Worm (Caenorhabditis elegans): ENCODE data around the gene panl-3.

The panl-3 gene

DNA sequence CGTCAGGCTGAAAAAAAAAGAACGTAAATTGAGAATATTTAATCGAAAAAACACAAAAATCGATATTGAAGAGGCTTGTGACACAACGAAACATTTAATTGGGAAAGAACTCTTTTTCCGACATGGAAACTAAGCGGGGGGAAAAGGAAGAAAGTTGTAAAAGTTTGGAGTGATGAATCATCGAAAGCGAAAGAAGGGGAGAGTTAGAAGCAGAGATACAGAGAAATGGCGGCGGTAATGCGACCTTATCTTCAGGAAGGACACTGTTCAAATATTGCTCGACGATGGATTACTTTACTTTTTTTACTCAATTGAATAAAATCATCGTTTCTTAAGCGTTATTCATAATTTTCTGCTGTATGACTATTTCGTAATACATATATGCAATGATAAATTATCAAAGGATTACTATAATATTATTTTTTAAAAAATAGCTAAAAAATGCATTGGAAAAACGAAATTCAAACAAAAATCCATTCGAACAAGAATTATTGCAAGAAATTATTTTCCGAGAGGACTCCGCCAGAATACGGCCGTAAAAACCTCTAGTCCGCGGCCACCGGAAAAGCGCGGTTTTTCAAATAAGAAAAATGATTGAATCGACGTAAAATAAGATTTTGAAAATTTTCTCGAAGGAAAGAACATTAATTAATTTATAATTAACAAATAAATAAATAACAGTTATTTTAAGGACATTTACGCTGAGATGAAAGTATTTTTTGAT, 49.1 kb downstream of the panl-3 start, which contains the start of gene dhhc-4 (continued):
- TF ChIP-seq lir-3 (tag; optimal IDR thresholded peaks at IDR 0.05; ENCODE audit: poor library complexity) (peak; percentile 96), ceh-88 (GFP tag; IDR thresholded peaks at IDR 0.05) (peak; percentile 78), sup-37 (GFP tag; optimal IDR thresholded peaks at IDR 0.05) (peak; percentile 82), dpl-1 (GFP tag; optimal IDR thresholded peaks at IDR 0.05) (peak; percentile 88 to 93 (median 91)), nhr-12 (tag; optimal IDR thresholded peaks at IDR 0.05) (no peak), nhr-237 (tag; optimal IDR thresholded peaks at IDR 0.05) (no peak), C34B4.2 (tag; optimal IDR thresholded peaks at IDR 0.05) (no peak), sox-4 (tag; optimal IDR thresholded peaks at IDR 0.05) (peak; percentile 91), blmp-1 (tag; optimal IDR thresholded peaks at IDR 0.05) (peak; percentile 89), nhr-90 (tag; optimal IDR thresholded peaks at IDR 0.05; ENCODE audit: poor library complexity) (peak; percentile 96), mdl-1 (tag; optimal IDR thresholded peaks at IDR 0.05) (no peak), hlh-17 (GFP tag; optimal IDR thresholded peaks at IDR 0.05; ENCODE audit: borderline replicate concordance) (peak; percentile 78), egl-27 (tag; optimal IDR thresholded peaks at IDR 0.05) (no peak), alr-1 (tag; optimal IDR thresholded peaks at IDR 0.05; ENCODE audit: borderline replicate concordance) (no peak), mep-1 (tag; optimal IDR thresholded peaks at IDR 0.05) (peak; percentile 52), lin-14 (GFP tag; optimal IDR thresholded peaks at IDR 0.05) (peak; percentile 84), rnt-1 (tag; optimal IDR thresholded peaks at IDR 0.05) (peak; percentile 99), fos-1 (tag; optimal IDR thresholded peaks at IDR 0.05) (no peak), jun-1 (tag; optimal IDR thresholded peaks at IDR 0.05) (no peak), F16B12.6 (tag; optimal IDR thresholded peaks at IDR 0.05) (peak; percentile 0), vab-15 (tag; optimal IDR thresholded peaks at IDR 0.05) (peak; percentile 33), fkh-4 (tag; optimal IDR thresholded peaks at IDR 0.05; ENCODE audit: borderline replicate concordance) (peak; percentile 97), unc-98 (GFP tag; IDR thresholded peaks at IDR 0.05) (peak; percentile 88), pqm-1 (tag; optimal IDR thresholded peaks at IDR 0.05) (no peak), ztf-11 (tag; optimal IDR thresholded peaks at IDR 0.05) (peak in 1 of 2 experiments; percentile 96), hlh-4 (tag; optimal IDR thresholded peaks at IDR 0.05) (peak; percentile 85), ceh-82 (tag; optimal IDR thresholded peaks at IDR 0.05) (peak; percentile 52 to 58 (median 55)), C04F5.9 (tag; optimal IDR thresholded peaks at IDR 0.05) (peak; percentile 84), sptf-1 (tag; optimal IDR thresholded peaks at IDR 0.05) (no peak), grh-1 (GFP tag; IDR thresholded peaks at IDR 0.05) (peak; percentile 83), lsy-2 (tag; optimal IDR thresholded peaks at IDR 0.05) (peak; percentile 74 to 87), nhr-77 (tag; optimal IDR thresholded peaks at IDR 0.05) (no peak), hpl-2 (GFP tag; optimal IDR thresholded peaks at IDR 0.05) (no peak), aly-2 (tag; optimal IDR thresholded peaks at IDR 0.05) (peak; percentile 13), zip-4 (GFP tag; optimal IDR thresholded peaks at IDR 0.05) (peak; percentile 84), xbp-1 (tag; optimal IDR thresholded peaks at IDR 0.05) (peak; percentile 90), unc-130 (tag; optimal IDR thresholded peaks at IDR 0.05) (peak; percentile 28), pax-3 (tag; optimal IDR thresholded peaks at IDR 0.05) (peak; percentile 95), snpc-4 (tag; optimal IDR thresholded peaks at IDR 0.05) (peak; percentile 28), lin-15B (tag; optimal IDR thresholded peaks at IDR 0.05) (peak; percentile 37), mab-9 (GFP tag; IDR thresholded peaks at IDR 0.05) (peak; percentile 87), ceh-8 (GFP tag; optimal IDR thresholded peaks at IDR 0.05) (peak; percentile 87)
